Fruit fly (Drosophila melanogaster) ovary, adult (tissue): Measurements from ENCODE around the gene Aladin.

Experiments used
- CG17801 ChIP-seq: fragments of 200-800 bp; optimal IDR thresholded peaks from 2 replicates; lab custom pipeline; 2019; ENCODE audit warnings: missing biosample characterization, mild to moderate bottlenecking, missing genetic modification characterization, moderate library complexity; ENCODE audit not compliant: partially characterized antibody

Aladin gene

dm6 chrX:9317100-9317499 lies 43.9 kb downstream of the Aladin start:
- TF ChIP-seq CG17801 (GFP tag; lab: Kevin White, UChicago), result no peak

- TF ChIP-seq CG17801 (GFP tag; lab: Kevin White, UChicago), result no peak
These were observed 45.9 kb downstream of the Aladin start, which contains the start of the genes c12.1 and c12.2 for dm6 chrX:9319140-9319539. c12.1 (minus strand) TSS chrX:9319223. c12.2 (plus strand) TSS chrX:9319359.
